Worm (Caenorhabditis elegans) whole organism, L1 larva: ENCODE data around the gene clh-2.

Experiments
- blmp-1 ChIP-seq: fragments of 150-350 bp; optimal IDR thresholded peaks from 2 replicates; lab custom pipeline; 2014; ENCODE audit warnings: missing biosample characterization, missing genetic modification characterization
- ceh-8 ChIP-seq: fragments of 200-800 bp; sonication (Bioruptor generic); optimal IDR thresholded peaks from 2 replicates; lab custom pipeline; 2018; ENCODE audit warnings: mild to moderate bottlenecking, missing genetic modification characterization, moderate library complexity, missing compliant biosample characterization
- elt-2 ChIP-seq: sonication (generic microtip); optimal IDR thresholded peaks from 2 replicates; lab custom pipeline; 2016; ENCODE audit warnings: missing genetic modification characterization, mild to moderate bottlenecking, inconsistent platforms, missing compliant biosample characterization, missing genetic modification reagents
- nhr-11 ChIP-seq: fragments of 150-350 bp; optimal IDR thresholded peaks from 2 replicates; lab custom pipeline; 2014; ENCODE audit warnings: missing biosample characterization, missing genetic modification characterization
- nhr-77 ChIP-seq: fragments of 150-350 bp; optimal IDR thresholded peaks from 2 replicates; lab custom pipeline; 2014; ENCODE audit warnings: missing biosample characterization, missing genetic modification characterization
- rnt-1 ChIP-seq: sonication (generic microtip); optimal IDR thresholded peaks from 2 replicates; lab custom pipeline; 2016; ENCODE audit warnings: mild to moderate bottlenecking, missing genetic modification characterization, moderate library complexity, missing compliant biosample characterization
- tlp-1 ChIP-seq: fragments of 150-350 bp; optimal IDR thresholded peaks from 2 replicates; lab custom pipeline; 2014; ENCODE audit warnings: missing biosample characterization, missing genetic modification characterization
- unc-62 ChIP-seq: fragments of 150-350 bp; optimal IDR thresholded peaks from 2 replicates; lab custom pipeline; 2014; ENCODE audit warnings: missing biosample characterization, missing genetic modification reagents, missing genetic modification characterization
- zag-1 ChIP-seq: fragments of 150-350 bp; optimal IDR thresholded peaks from 2 replicates; lab custom pipeline; 2014; ENCODE audit warnings: missing biosample characterization, missing genetic modification characterization

ce11 chrII:11316663-11317062 lies 35.0 kb upstream of the clh-2 start:
- no peak for TF ChIP-seq zag-1
- no peak for TF ChIP-seq nhr-77 (tag; lab: Kevin White, UChicago)
- TF ChIP-seq nhr-11: no peak
- TF ChIP-seq blmp-1 (tag; lab: Kevin White, UChicago): no peak
- no peak for TF ChIP-seq ceh-8 (GFP tag; lab: Kevin White, UChicago)
- TF ChIP-seq unc-62 (GFP tag; lab: Kevin White, UChicago): no peak
- no peak for TF ChIP-seq elt-2 (tag; lab: Kevin White, UChicago)
- no peak for TF ChIP-seq rnt-1 (tag; lab: Kevin White, UChicago)
- TF ChIP-seq tlp-1: no peak
